Worm (Caenorhabditis elegans): ENCODE data around the gene vav-1.

vav-1 gene

ce11 chrX:9171241-9171640 is 60.7 kb downstream of the vav-1 start, which contains the start of gene B0563.1:
TSS of gene B0563.1 (plus strand) at chrX:9171541.
- no peak for TF ChIP-seq dao-5 (tag; optimal IDR thresholded peaks at IDR 0.05)
- no peak for TF ChIP-seq him-1 (tag; optimal IDR thresholded peaks at IDR 0.05)
- TF ChIP-seq W03F9.2 (tag; optimal IDR thresholded peaks at IDR 0.05), result no peak

ce11 chrX:9170058-9170457 is 61.9 kb downstream of the vav-1 start:
- TF ChIP-seq W03F9.2 (tag; optimal IDR thresholded peaks at IDR 0.05), result no peak
- TF ChIP-seq dao-5 (tag; optimal IDR thresholded peaks at IDR 0.05), result no peak

ce11 chrX:9168239-9168638 is 63.7 kb downstream of the vav-1 start, which contains the start of gene B0563.9:
TSS of gene B0563.9 (plus strand) at chrX:9168539.
- no peak for TF ChIP-seq W03F9.2 (tag; optimal IDR thresholded peaks at IDR 0.05)
- TF ChIP-seq dao-5 (tag; optimal IDR thresholded peaks at IDR 0.05), result no peak

- TF ChIP-seq W03F9.2 (tag; optimal IDR thresholded peaks at IDR 0.05) (no peak), him-1 (tag; optimal IDR thresholded peaks at IDR 0.05) (no peak), dao-5 (tag; optimal IDR thresholded peaks at IDR 0.05) (no peak)
Observed at ce11 chrX:9166921-9167320, 65.0 kb downstream of the vav-1 start, which contains the start of gene B0563.10. TSS of gene B0563.10 (minus strand) at chrX:9167245.
